Fruit fly (Drosophila melanogaster) whole organism, embryonic: ENCODE measurements around the gene Dok.
A peak's percentile ranks its signal among the peaks of the same experiment; 100 is the strongest.

Experiments
- CG12104 ChIP-seq: fragments of 200-800 bp; sonication (Bioruptor generic); optimal IDR thresholded peaks from 3 replicates; lab custom pipeline; 2016; ENCODE audit warnings: missing biosample characterization, missing genetic modification characterization
- CG13296 ChIP-seq: fragments of 200-800 bp; sonication (Bioruptor generic); optimal IDR thresholded peaks from 3 replicates; lab custom pipeline; 2018; ENCODE audit warnings: missing biosample characterization, mild to moderate bottlenecking, missing genetic modification characterization
- CG14441 ChIP-seq: fragments of 200-800 bp; sonication (Bioruptor generic); IDR thresholded peaks from 2 replicates; pipeline ENCODE4 v1.3.6; 2022; ENCODE audit warnings: missing biosample characterization, missing genetic modification characterization
- CG15269 ChIP-seq: fragments of 200-800 bp; sonication (Bioruptor generic); optimal IDR thresholded peaks from 2 replicates; lab custom pipeline; 2018; ENCODE audit warnings: missing biosample characterization, mild to moderate bottlenecking, missing genetic modification characterization, moderate library complexity
- CG15479 ChIP-seq: fragments of 200-800 bp; sonication (Bioruptor generic); optimal IDR thresholded peaks from 3 replicates; lab custom pipeline; 2019; ENCODE audit warnings: missing biosample characterization, mild to moderate bottlenecking, missing genetic modification characterization, moderate library complexity
- CG1602 ChIP-seq: fragments of 200-800 bp; sonication (Bioruptor generic); optimal IDR thresholded peaks from 3 replicates; lab custom pipeline; 2016; ENCODE audit warnings: missing biosample characterization, missing genetic modification characterization
- CG30020 ChIP-seq: fragments of 200-800 bp; optimal IDR thresholded peaks from 2 replicates; lab custom pipeline; 2019; ENCODE audit warnings: missing biosample characterization, mild to moderate bottlenecking, missing genetic modification characterization, moderate library complexity
- CG32772 ChIP-seq: fragments of 200-800 bp; sonication (Bioruptor generic); IDR thresholded peaks from 2 replicates; pipeline ENCODE4 v1.3.6; 2022; ENCODE audit warnings: missing biosample characterization, missing genetic modification characterization
- CG33557 ChIP-seq: fragments of 200-800 bp; sonication (Bioruptor generic); optimal IDR thresholded peaks from 2 replicates; lab custom pipeline; 2019; ENCODE audit warnings: missing biosample characterization, mild to moderate bottlenecking, missing genetic modification characterization, moderate library complexity
- CG3847 ChIP-seq: fragments of 200-800 bp; sonication (Bioruptor generic); IDR thresholded peaks from 2 replicates; pipeline ENCODE4 v1.3.6; 2022; ENCODE audit warnings: missing biosample characterization, missing genetic modification characterization
- CG4282 ChIP-seq: fragments of 200-800 bp; sonication (Bioruptor generic); optimal IDR thresholded peaks from 2 replicates; lab custom pipeline; 2016; ENCODE audit warnings: missing biosample characterization, missing genetic modification characterization
- CG4707 ChIP-seq: fragments of 200-800 bp; sonication (Bioruptor generic); optimal IDR thresholded peaks from 2 replicates; lab custom pipeline; 2018; ENCODE audit warnings: missing biosample characterization, mild to moderate bottlenecking, missing genetic modification characterization, moderate library complexity
- CG7271 ChIP-seq: fragments of 200-800 bp; sonication (Bioruptor generic); optimal IDR thresholded peaks from 2 replicates; lab custom pipeline; 2018; ENCODE audit warnings: missing biosample characterization, mild to moderate bottlenecking, missing genetic modification characterization, moderate library complexity
- CG8924 ChIP-seq: fragments of 200-800 bp; optimal IDR thresholded peaks from 3 replicates; lab custom pipeline; 2019; ENCODE audit warnings: missing biosample characterization, mild to moderate bottlenecking, missing genetic modification characterization, moderate library complexity
- D ChIP-seq, 2 experiments: fragments of 200-800 bp in 1 of 2; fragments of >200 bp in 1 of 2; sonication (Bioruptor generic) in 1 of 2; optimal IDR thresholded peaks; 2 replicates in 1 of 2; 3 replicates in 1 of 2; lab custom pipeline; 2017; ENCODE audit warnings: mild to moderate bottlenecking in 1 of 2, missing biosample characterization in 1 of 2, missing genetic modification characterization in 1 of 2, missing genetic modification reagents in 1 of 2
- Fer2 ChIP-seq: fragments of 200-800 bp; sonication (Bioruptor generic); optimal IDR thresholded peaks from 2 replicates; lab custom pipeline; 2018; ENCODE audit warnings: missing biosample characterization, mild to moderate bottlenecking, missing genetic modification characterization, moderate library complexity
- Fer3 ChIP-seq: fragments of 200-800 bp; sonication (Bioruptor generic); optimal IDR thresholded peaks from 2 replicates; lab custom pipeline; 2018; ENCODE audit warnings: missing biosample characterization, mild to moderate bottlenecking, missing genetic modification characterization, moderate library complexity
- Hmr ChIP-seq: fragments of 200-800 bp; sonication (Bioruptor generic); optimal IDR thresholded peaks from 3 replicates; lab custom pipeline; 2017; ENCODE audit warnings: mild to moderate bottlenecking, missing biosample characterization, missing genetic modification reagents, missing genetic modification characterization
- Lhr ChIP-seq: fragments of 200-800 bp; sonication (Bioruptor generic); optimal IDR thresholded peaks from 3 replicates; lab custom pipeline; 2017; ENCODE audit warnings: mild to moderate bottlenecking, missing biosample characterization, missing genetic modification reagents, missing genetic modification characterization
- Mad ChIP-seq: fragments of 200-800 bp; sonication (Bioruptor generic); optimal IDR thresholded peaks from 2 replicates; lab custom pipeline; 2016; ENCODE audit warnings: missing biosample characterization, missing genetic modification characterization
- Med ChIP-seq: fragments of 200-800 bp; sonication (Bioruptor generic); peaks from one replicate; lab custom pipeline; 2016; ENCODE audit warnings: missing biosample characterization, missing genetic modification characterization, mild to moderate bottlenecking, inconsistent platforms, moderate library complexity
- NC2α ChIP-seq: fragments of 200-800 bp; sonication (Bioruptor generic); optimal IDR thresholded peaks from 2 replicates; lab custom pipeline; 2016; ENCODE audit warnings: missing biosample characterization, missing genetic modification characterization
- NK7.1 ChIP-seq: fragments of 200-800 bp; sonication (Bioruptor generic); optimal IDR thresholded peaks from 3 replicates; lab custom pipeline; 2016; ENCODE audit warnings: missing biosample characterization, missing genetic modification characterization
- Sox102F ChIP-seq: fragments of 200-800 bp; sonication (Bioruptor generic); optimal IDR thresholded peaks from 2 replicates; lab custom pipeline; 2018; ENCODE audit warnings: missing biosample characterization, mild to moderate bottlenecking, missing genetic modification characterization, moderate library complexity
- cad ChIP-seq: fragments of >200 bp; optimal IDR thresholded peaks from 2 replicates; lab custom pipeline; 2017; ENCODE audit warnings: missing biosample characterization, missing genetic modification characterization
- chif ChIP-seq, 2 experiments: fragments of 200-800 bp; sonication (Bioruptor generic); optimal IDR thresholded peaks; 3 replicates each; lab custom pipeline; 2016; ENCODE audit warnings: missing biosample characterization in 2 of 2, missing genetic modification characterization in 2 of 2
- chm ChIP-seq: fragments of 200-800 bp; sonication (Bioruptor generic); IDR thresholded peaks from 2 replicates; pipeline ENCODE4 v1.3.6; 2022; ENCODE audit warnings: missing biosample characterization, missing genetic modification characterization
- exex ChIP-seq: fragments of 200-800 bp; sonication (Bioruptor generic); optimal IDR thresholded peaks from 4 replicates; lab custom pipeline; 2018; ENCODE audit warnings: missing biosample characterization, mild to moderate bottlenecking, missing genetic modification characterization, moderate library complexity
- grn ChIP-seq: fragments of 200-800 bp; sonication (Bioruptor generic); optimal IDR thresholded peaks from 3 replicates; lab custom pipeline; 2017; ENCODE audit warnings: missing biosample characterization, missing genetic modification characterization
- h ChIP-seq: fragments of >200 bp; optimal IDR thresholded peaks from 2 replicates; lab custom pipeline; 2017
- hb ChIP-seq: fragments of 200-800 bp; sonication (Bioruptor generic); IDR thresholded peaks from 3 replicates; pipeline ENCODE4 v1.3.6; 2022; ENCODE audit warnings: missing biosample characterization, missing genetic modification characterization; ENCODE audit not compliant: partially characterized antibody
- insv ChIP-seq, 2 experiments: fragments of 200-800 bp; sonication (Bioruptor generic); optimal IDR thresholded peaks; 3 replicates each; lab custom pipeline; 2016 to 2018; ENCODE audit warnings: missing biosample characterization in 2 of 2, missing genetic modification characterization in 2 of 2
- inv ChIP-seq: fragments of 200-800 bp; sonication (Bioruptor generic); IDR thresholded peaks from 2 replicates; pipeline ENCODE4 v1.3.6; 2022; ENCODE audit warnings: missing biosample characterization, missing genetic modification characterization; ENCODE audit not compliant: partially characterized antibody
- kni ChIP-seq: fragments of 200-800 bp; sonication (Bioruptor generic); optimal IDR thresholded peaks from 3 replicates; lab custom pipeline; 2017; ENCODE audit warnings: mild to moderate bottlenecking, missing biosample characterization, missing genetic modification reagents, missing genetic modification characterization
- nerfin-1 ChIP-seq: fragments of 200-800 bp; sonication (Bioruptor generic); optimal IDR thresholded peaks from 3 replicates; lab custom pipeline; 2019; ENCODE audit warnings: missing biosample characterization, mild to moderate bottlenecking, missing genetic modification characterization, moderate library complexity
- pfk ChIP-seq: fragments of 200-800 bp; sonication (Bioruptor generic); optimal IDR thresholded peaks from 2 replicates; lab custom pipeline; 2018; ENCODE audit warnings: missing biosample characterization, mild to moderate bottlenecking, missing genetic modification characterization, moderate library complexity
- row ChIP-seq: fragments of 200-800 bp; sonication (Bioruptor generic); IDR thresholded peaks from 3 replicates; pipeline ENCODE4 v1.3.6; 2022; ENCODE audit warnings: missing biosample characterization, missing genetic modification characterization
- sd ChIP-seq: fragments of 200-800 bp; sonication (Bioruptor generic); optimal IDR thresholded peaks from 3 replicates; lab custom pipeline; 2018; ENCODE audit warnings: missing biosample characterization, mild to moderate bottlenecking, missing genetic modification characterization, moderate library complexity
- seq ChIP-seq: fragments of 200-800 bp; sonication (Bioruptor generic); IDR thresholded peaks from 2 replicates; pipeline ENCODE4 v1.3.6; 2022; ENCODE audit warnings: missing biosample characterization, missing genetic modification characterization
- sna ChIP-seq: fragments of 200-800 bp; sonication (Bioruptor generic); IDR thresholded peaks from 2 replicates; pipeline ENCODE4 v1.3.6; 2022; ENCODE audit warnings: missing biosample characterization, missing genetic modification characterization; ENCODE audit not compliant: partially characterized antibody
- tap ChIP-seq: fragments of 200-800 bp; optimal IDR thresholded peaks from 3 replicates; lab custom pipeline; 2019; ENCODE audit warnings: missing biosample characterization, mild to moderate bottlenecking, missing genetic modification characterization, moderate library complexity
- tll ChIP-seq, 2 experiments: fragments of 200-800 bp in 1 of 2; fragments of >200 bp in 1 of 2; sonication (Bioruptor generic) in 1 of 2; optimal IDR thresholded peaks; 2 replicates each; lab custom pipeline; 2017 to 2019; ENCODE audit warnings: missing biosample characterization in 2 of 2, missing genetic modification characterization in 2 of 2, mild to moderate bottlenecking in 1 of 2, moderate library complexity in 1 of 2
- wdn ChIP-seq: fragments of 200-800 bp; sonication (Bioruptor generic); IDR thresholded peaks from 2 replicates; pipeline ENCODE4 v1.3.6; 2022; ENCODE audit warnings: missing biosample characterization, missing genetic modification characterization
- zen ChIP-seq: fragments of 200-800 bp; sonication (Bioruptor generic); optimal IDR thresholded peaks from 3 replicates; lab custom pipeline; 2018; ENCODE audit warnings: missing biosample characterization, mild to moderate bottlenecking, missing genetic modification characterization, moderate library complexity

Gene Dok

DNA sequence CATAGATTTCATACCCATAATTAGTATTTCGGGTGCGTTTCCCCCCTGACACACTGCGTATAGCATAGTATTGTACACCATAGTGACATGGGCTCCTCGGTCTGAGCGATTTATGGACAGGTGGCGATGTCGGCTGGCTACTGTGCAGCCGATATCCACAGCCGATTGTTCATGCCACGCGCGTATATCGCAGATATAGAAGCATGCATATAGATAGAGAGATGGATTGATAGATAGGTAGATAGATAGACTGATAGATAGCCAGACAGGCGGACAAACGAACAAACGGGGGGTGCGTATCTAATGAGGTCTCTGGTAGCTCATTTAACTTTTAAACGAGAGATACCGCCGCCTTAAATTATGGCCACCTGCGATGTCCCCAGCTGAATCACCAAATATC, 28.0 kb upstream of the Dok start:
- TF ChIP-seq CG12104 (GFP tag; lab: Kevin White, UChicago) (no peak), Fer2 (tag; lab: Kevin White, UChicago) (no peak), nerfin-1 (tag; lab: Kevin White, UChicago) (no peak), CG4707 (GFP tag; lab: Kevin White, UChicago) (no peak), grn (GFP tag; lab: Kevin White, UChicago) (peak; percentile 83), sd (tag; lab: Kevin White, UChicago) (peak; percentile 7), CG33557 (no peak), wdn (GFP tag; lab: Robert Waterston, UW) (no peak), CG1602 (GFP tag; lab: Kevin White, UChicago) (no peak), inv (GFP tag; lab: Robert Waterston, UW) (no peak), Med (GFP tag; lab: Kevin White, UChicago) (peak; percentile 55), chm (GFP tag; lab: Robert Waterston, UW) (no peak), tap (tag; lab: Kevin White, UChicago) (no peak), NC2α (GFP tag; lab: Kevin White, UChicago) (no peak), CG14441 (GFP tag; lab: Robert Waterston, UW) (no peak), CG15269 (no peak), exex (tag; lab: Kevin White, UChicago) (no peak), Mad (GFP tag; lab: Kevin White, UChicago) (no peak), kni (GFP tag; lab: Kevin White, UChicago) (peak; percentile 79), CG30020 (no peak)

- TF ChIP-seq Lhr (GFP tag; lab: Kevin White, UChicago) (no peak), h (lab: Kevin White, UChicago) (no peak), cad (GFP tag; lab: Kevin White, UChicago) (peak; percentile 97), pfk (GFP tag; lab: Kevin White, UChicago) (no peak), zen (tag; lab: Kevin White, UChicago) (peak; percentile 56), CG13296 (GFP tag; lab: Kevin White, UChicago) (no peak), Hmr (GFP tag; lab: Kevin White, UChicago) (no peak), sna (GFP tag; lab: Robert Waterston, UW) (no peak), CG8924 (tag; lab: Kevin White, UChicago) (no peak), CG15479 (GFP tag; lab: Kevin White, UChicago) (peak; percentile 70), tll (GFP tag; optimal IDR thresholded peaks at IDR 0.05; lab: Kevin White, UChicago) (peak in 1 of 2 experiments; percentile 85), CG3847 (no peak), CG4282 (GFP tag; lab: Kevin White, UChicago) (no peak), CG32772 (GFP tag; lab: Robert Waterston, UW) (no peak), chif (GFP tag; optimal IDR thresholded peaks at IDR 0.05; lab: Kevin White, UChicago) (no peak), Sox102F (no peak), Fer3 (tag; lab: Kevin White, UChicago) (no peak), CG7271 (tag; lab: Kevin White, UChicago) (peak; percentile 76), hb (no peak), NK7.1 (GFP tag; lab: Kevin White, UChicago) (no peak), seq (GFP tag; lab: Robert Waterston, UW) (no peak), insv (GFP tag; optimal IDR thresholded peaks at IDR 0.05; lab: Kevin White, UChicago) (no peak), CG4707 (GFP tag; lab: Kevin White, UChicago) (no peak), D (optimal IDR thresholded peaks at IDR 0.05; lab: Kevin White, UChicago) (no peak), D (GFP tag; optimal IDR thresholded peaks at IDR 0.05; lab: Kevin White, UChicago) (no peak), row (GFP tag; lab: Robert Waterston, UW) (no peak)
Observed at dm6 chrX:7296721-7297227, 27.2 kb upstream of the Dok start.
